Fruit fly (Drosophila melanogaster) whole organism, larva: Measurements from ENCODE around the gene CG2260.

Experiments
- noc ChIP-seq: fragments of 200-800 bp; sonication (Bioruptor generic); optimal IDR thresholded peaks from 3 replicates; lab custom pipeline; 2019; ENCODE audit warnings: missing biosample characterization, mild to moderate bottlenecking, missing genetic modification characterization, moderate library complexity

CG2260 gene

DNA sequence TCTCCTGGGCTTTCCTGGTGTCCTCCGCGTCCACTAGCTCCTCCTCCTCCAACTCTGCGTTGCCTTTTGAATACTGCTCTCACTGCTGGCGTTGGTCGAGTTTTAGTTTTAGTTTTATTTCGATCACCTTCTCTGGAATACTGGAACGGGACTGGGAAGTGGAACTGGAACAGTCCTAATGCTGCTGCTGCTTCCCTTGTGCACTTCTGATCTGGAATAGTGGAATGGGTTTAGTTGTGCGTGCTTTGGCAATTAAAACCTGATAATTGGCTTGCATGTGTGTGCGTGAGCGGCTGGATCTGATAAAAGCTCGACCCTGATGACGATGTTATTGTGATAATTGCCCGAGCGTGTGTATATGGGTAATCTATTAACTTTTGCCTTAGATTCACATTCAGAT, 19.8 kb upstream of the CG2260 start:
- no peak for TF ChIP-seq noc (tag; lab: Kevin White, UChicago)

- TF ChIP-seq noc (tag; lab: Kevin White, UChicago) = no peak
These were observed 16.3 kb upstream of the CG2260 start for dm6 chrX:8137285-8137684.

- no peak for TF ChIP-seq noc (tag; lab: Kevin White, UChicago)
These were observed 14.5 kb upstream of the CG2260 start, which contains the start of the genes cyr and CG2120 for dm6 chrX:8135420-8135874. cyr (minus strand) TSS chrX:8135713. CG2120 (plus strand) TSS chrX:8135824.

dm6 chrX:8131693-8132313, 10.9 kb upstream of the CG2260 start, which contains the start of gene CG10958:
CG10958 (plus strand) TSS chrX:8132285.
- TF ChIP-seq noc (tag; lab: Kevin White, UChicago) = peak; percentile 68

dm6 chrX:8129204-8129997, 8.5 kb upstream of the CG2260 start, which contains the start of gene CG2116:
CG2116 (plus strand) TSS chrX:8129812.
- no peak for TF ChIP-seq noc (tag; lab: Kevin White, UChicago)

DNA sequence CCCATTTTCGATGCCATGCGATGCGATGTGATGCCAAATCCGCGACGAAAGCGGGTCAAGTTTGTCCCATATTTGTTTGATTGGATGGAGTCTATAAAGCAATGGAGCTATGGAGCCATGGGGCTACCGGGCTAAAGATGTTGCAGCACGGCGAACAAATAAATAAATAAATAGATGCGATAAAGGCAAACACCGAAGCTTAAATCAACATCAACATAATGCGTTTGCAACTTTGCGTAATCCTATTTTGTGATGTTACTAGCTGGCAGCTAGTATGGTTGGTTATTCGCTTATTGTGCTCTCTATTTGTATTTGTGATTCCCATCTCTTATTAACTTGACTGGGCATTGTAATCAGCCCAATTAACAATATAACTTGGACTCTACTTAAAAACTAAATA, 7.2 kb upstream of the CG2260 start:
- no peak for TF ChIP-seq noc (tag; lab: Kevin White, UChicago)

dm6 chrX:8126149-8126548, 5.2 kb upstream of the CG2260 start:
- TF ChIP-seq noc (tag; lab: Kevin White, UChicago) = no peak

DNA sequence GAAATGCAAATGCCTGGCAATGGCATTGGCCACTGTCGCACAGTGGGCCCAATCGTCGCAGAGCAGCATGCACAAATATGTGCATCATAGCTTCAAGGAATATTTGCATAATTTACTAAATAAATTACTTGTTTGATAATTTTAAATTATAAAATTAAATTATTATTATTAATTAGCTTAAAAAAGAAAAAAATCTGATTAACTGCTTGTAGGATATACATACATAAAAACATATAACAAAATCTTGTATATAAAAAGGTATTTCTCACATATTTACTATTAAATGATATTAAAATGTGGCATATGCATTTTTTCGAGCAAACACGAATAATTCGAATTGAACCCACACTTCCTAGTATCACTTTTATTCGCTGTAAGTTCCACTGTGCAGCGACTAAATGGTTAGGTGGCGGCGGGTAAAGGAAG, 4.3 kb upstream of the CG2260 start:
- TF ChIP-seq noc (tag; lab: Kevin White, UChicago) = no peak

dm6 chrX:8122834-8123233, 1.9 kb upstream of the CG2260 start:
- TF ChIP-seq noc (tag; lab: Kevin White, UChicago) = no peak

- no peak for TF ChIP-seq noc (tag; lab: Kevin White, UChicago)
These were observed 4.1 kb downstream of the CG2260 start, which contains the start of gene CG1575 for dm6 chrX:8116813-8117212. CG1575 (plus strand) TSS chrX:8117012.

dm6 chrX:8115717-8116311, 5.1 kb downstream of the CG2260 start, which contains the start of gene Gclc:
Gclc (minus strand) TSS chrX:8116147.
- TF ChIP-seq noc (tag; lab: Kevin White, UChicago) = peak; percentile 17

DNA sequence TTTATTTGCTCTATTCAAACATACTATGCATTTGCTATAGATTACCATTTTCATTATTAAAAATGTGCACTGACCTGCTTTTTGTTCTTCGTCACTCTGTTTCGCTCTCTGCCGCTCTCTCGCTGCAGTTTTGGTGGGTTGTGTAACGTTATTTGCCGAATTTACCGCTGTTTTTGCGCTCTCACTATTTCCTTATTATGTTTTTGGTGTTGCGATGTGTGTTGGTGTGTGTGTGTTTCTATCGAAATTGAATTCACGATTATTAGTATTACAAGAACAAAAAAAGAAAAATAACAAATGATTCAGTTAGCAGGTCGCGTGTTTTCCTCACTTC, 5.6 kb downstream of the CG2260 start:
- no peak for TF ChIP-seq noc (tag; lab: Kevin White, UChicago)

DNA sequence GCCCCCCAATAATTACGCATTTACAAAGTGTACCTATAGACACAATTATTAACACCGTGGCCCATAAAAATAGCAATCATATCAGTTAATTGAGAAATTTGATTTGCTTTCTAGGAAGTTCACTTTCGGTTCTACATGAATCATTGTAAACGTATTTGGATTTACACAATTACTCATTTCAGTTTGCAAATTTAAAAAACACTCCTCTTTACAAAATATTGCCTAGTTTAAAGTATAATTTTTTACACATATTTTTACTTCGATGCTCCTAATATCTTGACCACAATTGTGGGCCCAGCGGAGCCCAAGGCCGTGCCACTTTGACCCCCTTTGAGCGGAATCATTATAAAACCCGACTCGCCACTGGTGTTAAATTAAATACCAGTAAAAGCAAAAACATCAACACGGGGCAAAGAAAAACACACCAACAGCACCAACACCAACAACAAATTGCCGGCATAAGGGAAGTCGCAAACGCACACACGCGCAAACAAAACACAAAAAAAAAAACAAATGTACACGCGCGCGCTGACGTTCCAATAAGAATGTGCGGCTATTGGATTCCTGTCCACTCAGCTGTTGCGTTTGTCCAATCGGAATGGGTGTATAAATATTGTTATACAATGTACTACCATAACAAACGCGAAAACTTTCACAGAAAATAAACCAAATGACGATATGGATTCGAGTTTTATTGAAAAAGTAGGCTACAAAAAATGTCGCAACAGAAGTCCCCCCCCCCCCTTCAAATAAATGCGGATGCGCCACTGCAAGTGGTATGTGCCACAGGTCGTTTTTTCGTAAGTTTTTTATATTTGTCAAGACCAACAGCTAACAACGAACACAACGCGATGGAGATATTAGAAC, 6.2 kb downstream of the CG2260 start:
- peak; percentile 77 for TF ChIP-seq noc (tag; lab: Kevin White, UChicago)

dm6 chrX:8113386-8114279, 7.3 kb downstream of the CG2260 start:
- peak; percentile 93 for TF ChIP-seq noc (tag; lab: Kevin White, UChicago)
